Worm (Caenorhabditis elegans): ENCODE results near the gene R10E8.3.

DNA sequence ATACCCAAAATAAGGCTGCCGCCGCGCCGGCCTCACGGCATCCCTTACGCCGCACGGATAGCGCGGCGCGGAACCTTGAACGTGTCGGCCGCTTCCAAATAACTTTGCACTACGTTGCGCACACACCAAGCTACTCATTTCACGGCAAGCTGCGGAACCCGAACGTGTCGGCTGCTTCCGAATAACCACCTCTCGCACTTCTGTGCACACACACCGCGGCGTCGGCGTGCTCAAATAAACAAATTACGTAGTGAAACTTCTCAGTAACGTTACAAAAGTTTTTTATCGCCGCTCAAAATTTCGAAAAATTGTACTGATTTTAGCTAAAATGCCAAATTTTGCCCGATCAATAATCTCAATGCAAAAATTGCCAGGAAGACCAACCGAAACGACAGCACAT, 23.7 kb downstream of the R10E8.3 start:
- TF ChIP-seq fkh-10 (GFP tag; optimal IDR thresholded peaks at IDR 0.05): no peak
- no peak for TF ChIP-seq cey-2 (tag; optimal IDR thresholded peaks at IDR 0.05; ENCODE audit: borderline replicate concordance, insufficient read depth)
- no peak for TF ChIP-seq ZK546.5 (tag; optimal IDR thresholded peaks at IDR 0.05)
- no peak for TF ChIP-seq fos-1 (tag; optimal IDR thresholded peaks at IDR 0.05)
- no peak for TF ChIP-seq R02D3.7 (tag; optimal IDR thresholded peaks at IDR 0.05)
- no peak for TF ChIP-seq nhr-237 (tag; optimal IDR thresholded peaks at IDR 0.05)
- no peak for TF ChIP-seq dpl-1 (GFP tag; optimal IDR thresholded peaks at IDR 0.05)
- no peak for TF ChIP-seq unc-62 (GFP tag; optimal IDR thresholded peaks at IDR 0.05 in 1 of 2)
- no peak for TF ChIP-seq unc-62 (tag; optimal IDR thresholded peaks at IDR 0.05)
- no peak for TF ChIP-seq skn-1 (tag; optimal IDR thresholded peaks at IDR 0.05)
- TF ChIP-seq nhr-6 (tag; optimal IDR thresholded peaks at IDR 0.05): no peak

Data from whole organism, L4 larva.